Worm (Caenorhabditis elegans) whole organism, L3 larva: ENCODE results near the gene Y57G7A.6.

Experiments
- ceh-16 ChIP-seq: sonication (generic microtip); optimal IDR thresholded peaks from 2 replicates; lab custom pipeline; 2017; ENCODE audit warnings: missing biosample characterization, missing genetic modification characterization
- elt-3 ChIP-seq, 3 experiments: fragments of 150-350 bp in 1 of 3; sonication (generic microtip) in 2 of 3; optimal IDR thresholded peaks; 2 replicates in 2 of 3; 4 replicates in 1 of 3; lab custom pipeline; 2014 to 2017; ENCODE audit warnings: missing biosample characterization in 3 of 3, missing genetic modification characterization in 3 of 3
- lin-15B ChIP-seq: fragments of 150-350 bp; optimal IDR thresholded peaks from 2 replicates; lab custom pipeline; 2014; ENCODE audit warnings: missing biosample characterization, missing genetic modification characterization
- lin-39 ChIP-seq: fragments of 150-350 bp; optimal IDR thresholded peaks from 2 replicates; lab custom pipeline; 2018; ENCODE audit warnings: missing biosample characterization, missing genetic modification reagents, missing genetic modification characterization
- mdl-1 ChIP-seq: fragments of 150-350 bp; optimal IDR thresholded peaks from 2 replicates; lab custom pipeline; 2014; ENCODE audit warnings: missing biosample characterization, missing genetic modification characterization
- nhr-12 ChIP-seq: fragments of 150-350 bp; optimal IDR thresholded peaks from 2 replicates; lab custom pipeline; 2014; ENCODE audit warnings: missing biosample characterization, missing genetic modification characterization
- nhr-237 ChIP-seq: fragments of 150-350 bp; optimal IDR thresholded peaks from 2 replicates; lab custom pipeline; 2014; ENCODE audit warnings: missing biosample characterization, missing genetic modification characterization
- sea-2 ChIP-seq: fragments of 150-350 bp; sonication (generic microtip); optimal IDR thresholded peaks from 4 replicates; lab custom pipeline; 2014; ENCODE audit warnings: missing biosample characterization, missing genetic modification reagents, missing genetic modification characterization
- snpc-4 ChIP-seq: fragments of 150-350 bp; optimal IDR thresholded peaks from 2 replicates; lab custom pipeline; 2014; ENCODE audit warnings: missing biosample characterization, missing genetic modification characterization
- unc-39 ChIP-seq: sonication (generic microtip); optimal IDR thresholded peaks from 4 replicates; lab custom pipeline; 2017; ENCODE audit warnings: missing biosample characterization, missing genetic modification characterization

DNA sequence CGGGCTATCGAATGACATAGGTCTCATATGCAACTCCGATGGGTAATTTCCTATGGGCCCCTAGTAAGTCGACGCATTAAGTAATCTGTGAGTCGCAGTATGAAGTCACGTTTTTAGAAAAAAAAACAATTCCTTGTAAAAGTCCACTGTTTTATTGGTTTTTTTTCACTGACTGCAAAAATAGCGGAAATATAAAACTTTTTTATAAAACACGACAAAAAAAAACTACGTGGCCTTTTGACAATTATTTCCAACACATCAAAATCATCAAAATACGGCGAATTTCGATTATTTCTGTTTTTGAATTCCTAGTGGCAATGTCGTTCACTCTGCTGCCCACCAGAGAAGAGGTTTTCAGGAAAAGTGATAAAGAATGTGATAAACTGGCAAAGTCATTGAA, 26.8 kb downstream of the Y57G7A.6 start, which contains the start of gene clpr-2:
- no peak for TF ChIP-seq ceh-16 (tag; lab: Kevin White, UChicago)
- TF ChIP-seq sea-2 (GFP tag; lab: Kevin White, UChicago) = no peak
- TF ChIP-seq snpc-4 (tag; lab: Kevin White, UChicago) = no peak
- TF ChIP-seq elt-3 (tag; optimal IDR thresholded peaks at IDR 0.05; lab: Kevin White, UChicago) = no peak
- no peak for TF ChIP-seq nhr-237 (tag; lab: Kevin White, UChicago)
- no peak for TF ChIP-seq mdl-1 (tag; lab: Kevin White, UChicago)
- no peak for TF ChIP-seq lin-15B (tag; lab: Kevin White, UChicago)
- TF ChIP-seq nhr-12 (tag; lab: Kevin White, UChicago) = no peak
- TF ChIP-seq unc-39 = no peak
- no peak for TF ChIP-seq lin-39
